Fruit fly (Drosophila melanogaster): ENCODE results near the gene CG13949.
A peak's percentile ranks its signal among the peaks of the same experiment; 100 is the strongest.

The CG13949 gene

dm6 chr2L:837989-838388 lies 17.1 kb upstream of the CG13949 start:
- TF ChIP-seq Ets98B (GFP tag; IDR thresholded peaks at IDR 0.05) (peak; percentile 84), Snoo (tag; optimal IDR thresholded peaks at IDR 0.05) (peak; percentile 5), CG8159 (tag; optimal IDR thresholded peaks at IDR 0.05) (no peak), CG14655 (GFP tag; optimal IDR thresholded peaks at IDR 0.05) (peak; percentile 89), CG9948 (tag; optimal IDR thresholded peaks at IDR 0.05) (peak; percentile 75), fd96Ca (GFP tag; IDR thresholded peaks at IDR 0.05) (peak; percentile 92), CG10348 (GFP tag; IDR thresholded peaks at IDR 0.05) (peak; percentile 83), CG17806 (tag; optimal IDR thresholded peaks at IDR 0.05) (peak; percentile 54), CG15710 (tag; optimal IDR thresholded peaks at IDR 0.05) (peak; percentile 84), CG12605 (GFP tag; IDR thresholded peaks at IDR 0.05) (peak; percentile 74), CG8301 (tag; optimal IDR thresholded peaks at IDR 0.05) (peak; percentile 88), CG13204 (GFP tag; optimal IDR thresholded peaks at IDR 0.05) (no peak), Pif1B (GFP tag; optimal IDR thresholded peaks at IDR 0.05) (no peak), CG32121 (GFP tag; IDR thresholded peaks at IDR 0.05) (peak; percentile 77), gl (tag; optimal IDR thresholded peaks at IDR 0.05) (no peak), CG34367 (tag; optimal IDR thresholded peaks at IDR 0.05) (peak; percentile 44), EcR (GFP tag; optimal IDR thresholded peaks at IDR 0.05) (no peak), Pif1A (GFP tag; optimal IDR thresholded peaks at IDR 0.05) (no peak), rn (GFP tag; IDR thresholded peaks at IDR 0.05) (peak; percentile 57), D1 (tag; optimal IDR thresholded peaks at IDR 0.05) (no peak), CG4496 (GFP tag; IDR thresholded peaks at IDR 0.05) (peak; percentile 87)

DNA sequence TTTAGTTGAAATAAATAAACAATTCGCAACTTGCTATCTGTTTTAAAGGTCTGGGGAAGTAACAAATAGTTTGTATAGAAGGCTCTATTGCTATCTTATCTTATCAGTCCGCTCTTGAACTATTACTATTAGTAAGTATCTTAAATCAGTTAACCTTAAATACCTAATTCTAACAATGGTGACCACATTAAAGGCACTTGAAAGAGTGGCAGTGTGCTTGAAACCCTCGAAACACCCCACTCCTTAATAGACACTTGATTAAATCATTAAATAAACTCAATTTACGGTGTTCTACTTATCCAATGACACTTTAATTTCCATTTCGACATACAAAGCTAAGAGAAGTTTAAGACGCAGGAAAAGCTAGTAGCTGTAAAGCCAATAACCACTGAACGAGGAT lies 16.4 kb upstream of the CG13949 start:
- TF ChIP-seq CG34367 (tag; optimal IDR thresholded peaks at IDR 0.05) (no peak), CG8159 (tag; optimal IDR thresholded peaks at IDR 0.05) (no peak), D1 (tag; optimal IDR thresholded peaks at IDR 0.05) (no peak), rn (GFP tag; IDR thresholded peaks at IDR 0.05) (no peak), Pif1A (GFP tag; optimal IDR thresholded peaks at IDR 0.05) (no peak)

- peak; percentile 69 for TF ChIP-seq EcR (GFP tag; optimal IDR thresholded peaks at IDR 0.05)
- peak; percentile 24 for TF ChIP-seq gl (tag; optimal IDR thresholded peaks at IDR 0.05)
- TF ChIP-seq rn (GFP tag; IDR thresholded peaks at IDR 0.05), result no peak
Observed at dm6 chr2L:840022-840421, 15.1 kb upstream of the CG13949 start.

- TF ChIP-seq Ets98B (GFP tag; IDR thresholded peaks at IDR 0.05) (peak; percentile 36; the same call in 1 of the 2 replicates), CG8301 (tag; optimal IDR thresholded peaks at IDR 0.05) (no peak), D1 (tag; optimal IDR thresholded peaks at IDR 0.05) (no peak), CG10348 (GFP tag; IDR thresholded peaks at IDR 0.05) (no peak), CG13204 (GFP tag; optimal IDR thresholded peaks at IDR 0.05) (peak; percentile 25), CG34367 (tag; optimal IDR thresholded peaks at IDR 0.05) (no peak), EcR (GFP tag; optimal IDR thresholded peaks at IDR 0.05) (no peak), Snoo (tag; optimal IDR thresholded peaks at IDR 0.05) (no peak), CG32121 (GFP tag; IDR thresholded peaks at IDR 0.05) (peak; percentile 35; the same call in 1 of the 2 replicates), CG15710 (tag; optimal IDR thresholded peaks at IDR 0.05) (no peak), CG9948 (tag; optimal IDR thresholded peaks at IDR 0.05) (no peak), CG12605 (GFP tag; IDR thresholded peaks at IDR 0.05) (0 out of 2 replicates have a peak, but pooled peaks have one; percentile 45)
Observed at dm6 chr2L:840716-841115, 14.4 kb upstream of the CG13949 start.

dm6 chr2L:841708-842107 lies 13.4 kb upstream of the CG13949 start:
- TF ChIP-seq CG13204 (GFP tag; optimal IDR thresholded peaks at IDR 0.05) (no peak), Ets98B (GFP tag; IDR thresholded peaks at IDR 0.05) (peak; percentile 96), CG4496 (GFP tag; IDR thresholded peaks at IDR 0.05) (peak; percentile 98), CG12605 (GFP tag; IDR thresholded peaks at IDR 0.05) (peak; percentile 96), CG17806 (tag; optimal IDR thresholded peaks at IDR 0.05) (peak; percentile 94), Snoo (tag; optimal IDR thresholded peaks at IDR 0.05) (peak; percentile 97), D1 (tag; optimal IDR thresholded peaks at IDR 0.05) (peak; percentile 78), EcR (GFP tag; optimal IDR thresholded peaks at IDR 0.05) (peak; percentile 88), CG14655 (GFP tag; optimal IDR thresholded peaks at IDR 0.05) (peak; percentile 96), gl (tag; optimal IDR thresholded peaks at IDR 0.05) (peak; percentile 93), fd96Ca (GFP tag; IDR thresholded peaks at IDR 0.05) (peak; percentile 96), CG34367 (tag; optimal IDR thresholded peaks at IDR 0.05) (peak; percentile 94), CG32121 (GFP tag; IDR thresholded peaks at IDR 0.05) (peak; percentile 95), CG15710 (tag; optimal IDR thresholded peaks at IDR 0.05) (peak; percentile 96), Pif1A (GFP tag; optimal IDR thresholded peaks at IDR 0.05) (peak; percentile 94), CG8301 (tag; optimal IDR thresholded peaks at IDR 0.05) (peak; percentile 93), CG8159 (tag; optimal IDR thresholded peaks at IDR 0.05) (peak; percentile 95), CG9948 (tag; optimal IDR thresholded peaks at IDR 0.05) (peak; percentile 93), Pif1B (GFP tag; optimal IDR thresholded peaks at IDR 0.05) (peak; percentile 95), rn (GFP tag; IDR thresholded peaks at IDR 0.05) (peak; percentile 95), CG10348 (GFP tag; IDR thresholded peaks at IDR 0.05) (0 out of 2 replicates have a peak, but pooled peaks have one; percentile 22)

DNA sequence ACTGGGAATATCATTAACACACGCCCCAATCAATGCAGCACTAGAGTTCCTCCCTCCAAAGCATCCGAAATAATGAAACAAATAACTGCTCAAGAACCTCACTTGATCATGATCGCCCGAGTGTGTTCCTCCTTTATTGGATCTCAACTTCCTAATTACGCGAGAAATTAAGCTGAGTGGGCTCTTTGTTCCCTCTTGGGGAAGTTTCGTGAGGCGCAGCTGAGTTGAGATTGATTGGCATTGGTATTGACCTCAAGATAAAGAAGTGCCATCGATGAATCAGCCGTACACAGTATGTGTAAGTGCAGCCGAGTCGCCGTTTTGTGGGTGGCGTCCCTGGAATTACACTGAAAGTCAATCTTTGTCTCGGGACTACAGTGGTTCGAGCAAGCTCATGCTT lies 12.3 kb upstream of the CG13949 start:
- TF ChIP-seq CG8301 (tag; optimal IDR thresholded peaks at IDR 0.05), result no peak
- TF ChIP-seq Snoo (tag; optimal IDR thresholded peaks at IDR 0.05), result no peak
- peak; percentile 65 for TF ChIP-seq EcR (GFP tag; optimal IDR thresholded peaks at IDR 0.05)
- TF ChIP-seq CG9948 (tag; optimal IDR thresholded peaks at IDR 0.05), result no peak
- TF ChIP-seq CG34367 (tag; optimal IDR thresholded peaks at IDR 0.05), result no peak
- TF ChIP-seq CG8159 (tag; optimal IDR thresholded peaks at IDR 0.05), result no peak

Measured in whole organism, pupa.